Worm (Caenorhabditis elegans) whole organism, midembryonic: Measurements from ENCODE around the gene F52D10.4.
A peak's percentile ranks its signal among the peaks of the same experiment; 100 is the strongest.

Experiments used
- T22C8.4 ChIP-seq: fragments of 200-800 bp; sonication (Bioruptor generic); IDR thresholded peaks from 2 replicates; pipeline ENCODE4 v1.3.6; 2022; ENCODE audit warnings: missing genetic modification characterization, missing compliant biosample characterization
- cog-1 ChIP-seq: sonication (generic microtip); optimal IDR thresholded peaks from 2 replicates; lab custom pipeline; 2016; ENCODE audit warnings: missing genetic modification characterization, missing compliant biosample characterization
- flt-1 ChIP-seq: fragments of 200-800 bp; sonication (Bioruptor generic); IDR thresholded peaks from 2 replicates; pipeline ENCODE4 v1.3.6; 2022; ENCODE audit warnings: missing genetic modification characterization, missing compliant biosample characterization
- klf-2 ChIP-seq: fragments of 200-800 bp; sonication (Bioruptor generic); conservative IDR thresholded peaks from 2 replicates; pipeline ENCODE4 v1.3.6; 2022; ENCODE audit warnings: missing genetic modification reagents, missing genetic modification characterization, missing compliant biosample characterization
- med-1 ChIP-seq: sonication (generic microtip); optimal IDR thresholded peaks from 2 replicates; lab custom pipeline; 2017; ENCODE audit warnings: missing genetic modification characterization, mild to moderate bottlenecking, missing compliant biosample characterization, antibody characterized with exemption, missing genetic modification reagents; ENCODE audit not compliant: insufficient read depth
- ref-1 ChIP-seq: fragments of 200-800 bp; sonication (Bioruptor generic); conservative IDR thresholded peaks from 2 replicates; pipeline ENCODE4 v1.3.6; 2022; ENCODE audit warnings: missing genetic modification reagents, missing genetic modification characterization, missing compliant biosample characterization
- tab-1 ChIP-seq: fragments of 200-800 bp; sonication (Bioruptor generic); IDR thresholded peaks from 2 replicates; pipeline ENCODE4 v1.3.6; 2022; ENCODE audit warnings: missing genetic modification characterization, missing compliant biosample characterization
- ztf-23 ChIP-seq: fragments of 200-800 bp; sonication (Bioruptor generic); IDR thresholded peaks from 2 replicates; pipeline ENCODE4 v1.3.6; 2022; ENCODE audit warnings: missing genetic modification reagents, missing genetic modification characterization, missing compliant biosample characterization

ce11 chrX:11603234-11604108, 13.8 kb upstream of the F52D10.4 start:
- TF ChIP-seq klf-2 (GFP tag; lab: Robert Waterston, UW) (no peak), T22C8.4 (GFP tag; lab: Robert Waterston, UW) (no peak), flt-1 (GFP tag; lab: Robert Waterston, UW) (no peak), tab-1 (GFP tag; lab: Robert Waterston, UW) (no peak), ref-1 (GFP tag; lab: Robert Waterston, UW) (no peak), ztf-23 (peak; percentile 29; the same call in 1 of the 2 replicates), cog-1 (tag; lab: Kevin White, UChicago) (no peak), med-1 (GFP tag; lab: Kevin White, UChicago) (no peak)
